Fruit fly (Drosophila melanogaster) whole organism, prepupa: ENCODE measurements around the gene CG31793.

ENCODE experiments used
- Blimp-1 ChIP-seq: fragments of 200-800 bp; sonication (Bioruptor generic); optimal IDR thresholded peaks from 3 replicates; lab custom pipeline; 2017; ENCODE audit warnings: missing biosample characterization, missing genetic modification characterization, mild to moderate bottlenecking, moderate library complexity, missing genetic modification reagents
- CG10631 ChIP-seq: fragments of 200-800 bp; sonication (Bioruptor generic); optimal IDR thresholded peaks from 2 replicates; lab custom pipeline; 2016; ENCODE audit warnings: missing biosample characterization, missing genetic modification characterization
- CG10669 ChIP-seq: fragments of 200-800 bp; sonication (Bioruptor generic); optimal IDR thresholded peaks from 3 replicates; lab custom pipeline; 2018; ENCODE audit warnings: missing biosample characterization, mild to moderate bottlenecking, missing genetic modification characterization, moderate library complexity
- CG11294 ChIP-seq: fragments of 200-800 bp; sonication (Bioruptor generic); IDR thresholded peaks from 2 replicates; pipeline ENCODE4 v1.3.6; 2022; ENCODE audit warnings: missing biosample characterization, missing genetic modification characterization
- CG11762 ChIP-seq: fragments of 200-800 bp; sonication (Bioruptor generic); optimal IDR thresholded peaks from 3 replicates; lab custom pipeline; 2016; ENCODE audit warnings: missing biosample characterization, missing genetic modification characterization; ENCODE audit not compliant: insufficient read depth
- CG11902 ChIP-seq: fragments of 200-800 bp; sonication (Bioruptor generic); optimal IDR thresholded peaks from 3 replicates; lab custom pipeline; 2016; ENCODE audit warnings: missing biosample characterization, missing genetic modification characterization
- CG15336 ChIP-seq: fragments of 200-800 bp; sonication (Bioruptor generic); IDR thresholded peaks from 2 replicates; pipeline ENCODE4 v1.3.6; 2022; ENCODE audit warnings: missing biosample characterization, missing genetic modification characterization
- CG1621 ChIP-seq: fragments of 200-800 bp; sonication (Bioruptor generic); optimal IDR thresholded peaks from 3 replicates; lab custom pipeline; 2018; ENCODE audit warnings: missing biosample characterization, mild to moderate bottlenecking, missing genetic modification characterization
- CG3032 ChIP-seq: fragments of 200-800 bp; optimal IDR thresholded peaks from 2 replicates; lab custom pipeline; 2019; ENCODE audit warnings: missing biosample characterization, mild to moderate bottlenecking, missing genetic modification characterization, moderate library complexity
- CG31627 ChIP-seq: fragments of 200-800 bp; sonication (Bioruptor generic); optimal IDR thresholded peaks from 3 replicates; lab custom pipeline; 2016; ENCODE audit warnings: missing biosample characterization, missing genetic modification characterization
- CG32006 ChIP-seq: fragments of 200-800 bp; sonication (Bioruptor generic); optimal IDR thresholded peaks from 3 replicates; lab custom pipeline; 2017; ENCODE audit warnings: missing biosample characterization, mild to moderate bottlenecking, missing genetic modification characterization
- CG34406 ChIP-seq: fragments of 200-800 bp; sonication (Bioruptor generic); optimal IDR thresholded peaks from 3 replicates; lab custom pipeline; 2016; ENCODE audit warnings: missing biosample characterization, missing genetic modification characterization
- CG4318 ChIP-seq: fragments of 200-800 bp; sonication (Bioruptor generic); optimal IDR thresholded peaks from 3 replicates; lab custom pipeline; 2017; ENCODE audit warnings: missing biosample characterization, mild to moderate bottlenecking, missing genetic modification characterization
- CG6163 ChIP-seq: fragments of 200-800 bp; sonication (Bioruptor generic); IDR thresholded peaks from 3 replicates; pipeline ENCODE4 v1.3.6; 2022; ENCODE audit warnings: missing biosample characterization, missing genetic modification characterization
- CG6792 ChIP-seq: fragments of 200-800 bp; sonication (Bioruptor generic); optimal IDR thresholded peaks from 3 replicates; lab custom pipeline; 2016; ENCODE audit warnings: missing biosample characterization, missing genetic modification characterization
- CG6808 ChIP-seq: fragments of 200-800 bp; sonication (Bioruptor generic); optimal IDR thresholded peaks from 3 replicates; lab custom pipeline; 2017; ENCODE audit warnings: missing biosample characterization, missing genetic modification characterization, mild to moderate bottlenecking, moderate library complexity, missing genetic modification reagents
- CG6854 ChIP-seq: fragments of 200-800 bp; sonication (Bioruptor generic); optimal IDR thresholded peaks from 2 replicates; lab custom pipeline; 2017; ENCODE audit warnings: missing biosample characterization, mild to moderate bottlenecking, missing genetic modification characterization
- CG8119 ChIP-seq: fragments of 200-800 bp; sonication (Bioruptor generic); IDR thresholded peaks from 3 replicates; pipeline ENCODE4 v1.3.6; 2022; ENCODE audit warnings: missing biosample characterization, missing genetic modification characterization
- CG9139 ChIP-seq: fragments of 200-800 bp; sonication (Bioruptor generic); optimal IDR thresholded peaks from 3 replicates; lab custom pipeline; 2017; ENCODE audit warnings: missing biosample characterization, mild to moderate bottlenecking, missing genetic modification characterization
- Eip75B ChIP-seq: fragments of 200-800 bp; sonication (Bioruptor generic); optimal IDR thresholded peaks from 3 replicates; lab custom pipeline; 2016; ENCODE audit warnings: missing biosample characterization, missing genetic modification characterization
- Eip78C ChIP-seq: fragments of 200-800 bp; sonication (Bioruptor generic); peaks from one replicate; lab custom pipeline; 2016; ENCODE audit warnings: missing biosample characterization, missing genetic modification characterization
- Eip93F ChIP-seq: fragments of 200-800 bp; sonication (Bioruptor generic); optimal IDR thresholded peaks from 2 replicates; lab custom pipeline; 2016; ENCODE audit warnings: missing biosample characterization, mild to moderate bottlenecking, missing genetic modification characterization
- Ets21C ChIP-seq: fragments of 200-800 bp; sonication (Bioruptor generic); optimal IDR thresholded peaks from 3 replicates; lab custom pipeline; 2016; ENCODE audit warnings: missing biosample characterization, missing genetic modification characterization
- Ets96B ChIP-seq: fragments of 200-800 bp; optimal IDR thresholded peaks from 2 replicates; lab custom pipeline; 2019; ENCODE audit warnings: missing biosample characterization, mild to moderate bottlenecking, missing genetic modification characterization, moderate library complexity
- Hr38 ChIP-seq: sonication (Bioruptor generic); optimal IDR thresholded peaks from 2 replicates; lab custom pipeline; 2016; ENCODE audit warnings: missing biosample characterization, missing genetic modification characterization
- Hr39 ChIP-seq: fragments of 200-800 bp; sonication (Bioruptor generic); optimal IDR thresholded peaks from 2 replicates; lab custom pipeline; 2016; ENCODE audit warnings: missing biosample characterization, missing genetic modification characterization
- Hr4 ChIP-seq: fragments of 200-800 bp; sonication (Bioruptor generic); optimal IDR thresholded peaks from 3 replicates; lab custom pipeline; 2016; ENCODE audit warnings: missing biosample characterization, missing genetic modification characterization
- Met ChIP-seq: fragments of 200-800 bp; sonication (Bioruptor generic); optimal IDR thresholded peaks from 3 replicates; lab custom pipeline; 2016; ENCODE audit warnings: missing biosample characterization, missing genetic modification characterization
- Smox ChIP-seq: fragments of 200-800 bp; sonication (Bioruptor generic); optimal IDR thresholded peaks from 3 replicates; lab custom pipeline; 2016; ENCODE audit warnings: missing biosample characterization, missing genetic modification characterization
- Sox14 ChIP-seq: fragments of 200-800 bp; sonication (Bioruptor generic); optimal IDR thresholded peaks from 3 replicates; lab custom pipeline; 2016; ENCODE audit warnings: missing biosample characterization, missing genetic modification characterization
- acj6 ChIP-seq: fragments of 200-800 bp; sonication (Bioruptor generic); optimal IDR thresholded peaks from 3 replicates; lab custom pipeline; 2016; ENCODE audit warnings: missing biosample characterization, missing genetic modification characterization
- dac ChIP-seq: fragments of 200-800 bp; sonication (Bioruptor generic); optimal IDR thresholded peaks from 2 replicates; lab custom pipeline; 2017; ENCODE audit warnings: missing biosample characterization, mild to moderate bottlenecking, missing genetic modification characterization
- dsx ChIP-seq: fragments of 200-800 bp; optimal IDR thresholded peaks from 3 replicates; lab custom pipeline; 2019; ENCODE audit warnings: missing biosample characterization, mild to moderate bottlenecking, missing genetic modification characterization, moderate library complexity; ENCODE audit not compliant: poor library complexity, severe bottlenecking
- eg ChIP-seq: fragments of 200-800 bp; sonication (Bioruptor generic); IDR thresholded peaks from 3 replicates; pipeline ENCODE4 v1.3.6; 2022; ENCODE audit warnings: missing biosample characterization, missing genetic modification characterization
- esn ChIP-seq: fragments of 200-800 bp; sonication (Bioruptor generic); optimal IDR thresholded peaks from 2 replicates; lab custom pipeline; 2016; ENCODE audit warnings: missing biosample characterization, mild to moderate bottlenecking, missing genetic modification characterization, moderate library complexity
- fd59A ChIP-seq: fragments of 200-800 bp; sonication (Bioruptor generic); optimal IDR thresholded peaks from 2 replicates; lab custom pipeline; 2017; ENCODE audit warnings: missing biosample characterization, mild to moderate bottlenecking, missing genetic modification characterization, missing genetic modification reagents
- fd85E ChIP-seq: fragments of 200-800 bp; sonication (Bioruptor generic); optimal IDR thresholded peaks from 3 replicates; lab custom pipeline; 2016; ENCODE audit warnings: missing biosample characterization, missing genetic modification characterization
- fkh ChIP-seq: fragments of 200-800 bp; sonication (Bioruptor generic); optimal IDR thresholded peaks from 3 replicates; lab custom pipeline; 2017; ENCODE audit warnings: missing biosample characterization, mild to moderate bottlenecking, missing genetic modification characterization, moderate library complexity
- lz ChIP-seq: fragments of 200-800 bp; sonication (Bioruptor generic); optimal IDR thresholded peaks from 3 replicates; lab custom pipeline; 2016; ENCODE audit warnings: missing biosample characterization, missing genetic modification characterization
- pdm3 ChIP-seq: fragments of 200-800 bp; sonication (Bioruptor generic); optimal IDR thresholded peaks from 3 replicates; lab custom pipeline; 2016; ENCODE audit warnings: missing biosample characterization, missing genetic modification characterization
- spab ChIP-seq: fragments of 200-800 bp; sonication (Bioruptor generic); optimal IDR thresholded peaks from 2 replicates; lab custom pipeline; 2017; ENCODE audit warnings: missing biosample characterization, mild to moderate bottlenecking, missing genetic modification characterization, missing genetic modification reagents
- ss ChIP-seq, 2 experiments: fragments of 200-800 bp; sonication (Bioruptor generic); optimal IDR thresholded peaks; 2 replicates in 1 of 2; 3 replicates in 1 of 2; lab custom pipeline; 2017 to 2018; ENCODE audit warnings: mild to moderate bottlenecking in 2 of 2, missing biosample characterization in 2 of 2, missing genetic modification characterization in 2 of 2, moderate library complexity in 1 of 2
- svp ChIP-seq: fragments of 200-800 bp; sonication (Bioruptor generic); peaks from one replicate; lab custom pipeline; 2016; ENCODE audit warnings: missing biosample characterization, missing genetic modification characterization
- topi ChIP-seq: fragments of 200-800 bp; sonication (Bioruptor generic); optimal IDR thresholded peaks from 3 replicates; lab custom pipeline; 2016; ENCODE audit warnings: missing biosample characterization, missing genetic modification characterization
- vri ChIP-seq: fragments of 200-800 bp; sonication (Bioruptor generic); optimal IDR thresholded peaks from 3 replicates; lab custom pipeline; 2016; ENCODE audit warnings: missing biosample characterization, mild to moderate bottlenecking, missing genetic modification characterization

The CG31793 gene

DNA sequence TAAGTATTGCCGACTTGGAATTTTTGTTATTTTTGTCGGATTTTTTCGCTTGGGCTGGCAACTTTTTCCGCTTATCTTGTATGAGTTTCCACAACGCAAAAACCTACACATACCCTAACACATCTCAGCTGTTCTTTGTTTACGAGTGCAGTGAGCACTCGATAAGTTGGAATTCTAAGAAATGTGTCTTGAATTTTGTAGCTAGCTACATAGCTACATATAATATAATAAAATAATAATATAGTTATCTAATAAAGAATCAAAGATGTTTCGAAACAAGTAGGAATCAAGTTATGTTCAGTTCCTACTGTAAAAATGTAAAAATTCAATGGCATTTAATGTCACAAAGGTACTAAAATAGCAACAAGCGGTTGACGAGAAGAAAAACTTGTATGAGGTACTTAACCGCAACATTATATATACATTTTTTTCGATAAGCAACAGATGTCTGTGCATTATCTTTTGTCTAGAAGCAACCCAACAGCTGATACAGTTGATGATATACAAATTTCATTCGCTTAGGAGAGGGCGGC is 46.0 kb upstream of the CG31793 start, which contains the start of gene Bhmt (continued):
- TF ChIP-seq Ets96B (tag; lab: Kevin White, UChicago) (peak; percentile 92), Blimp-1 (peak; percentile 67), Hr38 (GFP tag; lab: Kevin White, UChicago) (no peak), fd85E (GFP tag; lab: Kevin White, UChicago) (peak; percentile 70), CG11762 (GFP tag; lab: Kevin White, UChicago) (peak; percentile 79), vri (GFP tag; lab: Kevin White, UChicago) (peak; percentile 72), acj6 (GFP tag; lab: Kevin White, UChicago) (peak; percentile 84), fkh (GFP tag; lab: Kevin White, UChicago) (peak; percentile 82), pdm3 (GFP tag; lab: Kevin White, UChicago) (no peak), svp (GFP tag; lab: Kevin White, UChicago) (peak; percentile 92), CG31627 (peak; percentile 54), CG1621 (tag; lab: Kevin White, UChicago) (peak; percentile 72), dsx (GFP tag; lab: Kevin White, UChicago) (peak; percentile 93)

- no peak for TF ChIP-seq CG11294 (GFP tag; lab: Robert Waterston, UW)
- no peak for TF ChIP-seq Met (GFP tag; lab: Kevin White, UChicago)
- TF ChIP-seq Eip93F (GFP tag; lab: Kevin White, UChicago): no peak
- no peak for TF ChIP-seq CG6808 (GFP tag; lab: Kevin White, UChicago)
- no peak for TF ChIP-seq dsx (GFP tag; lab: Kevin White, UChicago)
- no peak for TF ChIP-seq CG11902
- TF ChIP-seq Ets96B (tag; lab: Kevin White, UChicago): no peak
- TF ChIP-seq eg (GFP tag; lab: Robert Waterston, UW): 0 out of 3 replicates have a peak, but pooled peaks have one; percentile 6
- no peak for TF ChIP-seq CG3032 (tag; lab: Kevin White, UChicago)
- peak; percentile 65 for TF ChIP-seq svp (GFP tag; lab: Kevin White, UChicago)
- TF ChIP-seq CG6163 (GFP tag; lab: Robert Waterston, UW): no peak
- no peak for TF ChIP-seq CG8119
- no peak for TF ChIP-seq CG34406 (GFP tag; lab: Kevin White, UChicago)
- TF ChIP-seq fd59A (GFP tag; lab: Kevin White, UChicago): no peak
- no peak for TF ChIP-seq Hr39 (GFP tag; lab: Kevin White, UChicago)
- no peak for TF ChIP-seq lz (GFP tag; lab: Kevin White, UChicago)
- TF ChIP-seq CG4318: no peak
- no peak for TF ChIP-seq Hr38 (GFP tag; lab: Kevin White, UChicago)
- TF ChIP-seq vri (GFP tag; lab: Kevin White, UChicago): no peak
- no peak for TF ChIP-seq CG6792 (GFP tag; lab: Kevin White, UChicago)
- TF ChIP-seq Ets21C: no peak
- TF ChIP-seq spab (GFP tag; lab: Kevin White, UChicago): no peak
- TF ChIP-seq CG10631: no peak
- no peak for TF ChIP-seq dac (GFP tag; lab: Kevin White, UChicago)
- TF ChIP-seq CG10669 (GFP tag; lab: Kevin White, UChicago): no peak
- TF ChIP-seq CG1621 (tag; lab: Kevin White, UChicago): no peak
- peak; percentile 0 for TF ChIP-seq CG32006 (GFP tag; lab: Kevin White, UChicago)
- no peak for TF ChIP-seq fd85E (GFP tag; lab: Kevin White, UChicago)
- TF ChIP-seq Smox (GFP tag; lab: Kevin White, UChicago): no peak
- no peak for TF ChIP-seq CG31627
- peak; percentile 74 for TF ChIP-seq fkh (GFP tag; lab: Kevin White, UChicago)
- no peak for TF ChIP-seq CG6854 (GFP tag; lab: Kevin White, UChicago)
- TF ChIP-seq topi (GFP tag; lab: Kevin White, UChicago): no peak
- no peak for TF ChIP-seq CG9139 (GFP tag; lab: Kevin White, UChicago)
- TF ChIP-seq esn (GFP tag; lab: Kevin White, UChicago): no peak
- no peak for TF ChIP-seq Sox14 (GFP tag; lab: Kevin White, UChicago)
- no peak for TF ChIP-seq ss (GFP tag; optimal IDR thresholded peaks at IDR 0.05; lab: Kevin White, UChicago)
- TF ChIP-seq Hr4 (GFP tag; lab: Kevin White, UChicago): no peak
- peak; percentile 31 for TF ChIP-seq Eip78C
- no peak for TF ChIP-seq Eip75B
- peak; percentile 31; the same call in 1 of the 2 replicates for TF ChIP-seq CG15336 (GFP tag; lab: Robert Waterston, UW)
Observed at dm6 chr2L:18965367-18966213, 37.6 kb upstream of the CG31793 start.
